Fruit fly (Drosophila melanogaster): ENCODE results near the gene CG13693.

CG13693 gene

dm6 chr2L:224599-225385, 7.5 kb upstream of the CG13693 start (continued):
- no peak for TF ChIP-seq Hey (tag; optimal IDR thresholded peaks at IDR 0.05)
- no peak for TF ChIP-seq dan (GFP tag; IDR thresholded peaks at IDR 0.05)
- TF ChIP-seq C15 (GFP tag; IDR thresholded peaks at IDR 0.05), result no peak
- no peak for TF ChIP-seq pros (GFP tag; optimal IDR thresholded peaks at IDR 0.05)
- peak; percentile 21 for TF ChIP-seq Ets97D (GFP tag; optimal IDR thresholded peaks at IDR 0.05)
- peak; percentile 44 for TF ChIP-seq fd96Cb (tag; optimal IDR thresholded peaks at IDR 0.05)
- peak; percentile 54 for TF ChIP-seq ttk (GFP tag; IDR thresholded peaks at IDR 0.05)
- no peak for TF ChIP-seq CG17612 (GFP tag; IDR thresholded peaks at IDR 0.05)
- TF ChIP-seq Dll (GFP tag; IDR thresholded peaks at IDR 0.05; ENCODE audit: partially characterized antibody), result no peak
- 0 out of 2 replicates have a peak, but pooled peaks have one; percentile 21 for TF ChIP-seq CG10959 (GFP tag; IDR thresholded peaks at IDR 0.05)
- no peak for TF ChIP-seq Hr39 (optimal IDR thresholded peaks at IDR 0.05)
- TF ChIP-seq CG17186 (GFP tag; optimal IDR thresholded peaks at IDR 0.05), result no peak
- no peak for TF ChIP-seq CG31441 (GFP tag; IDR thresholded peaks at IDR 0.05)
- no peak for TF ChIP-seq D (optimal IDR thresholded peaks at IDR 0.05)
- TF ChIP-seq D (GFP tag; optimal IDR thresholded peaks at IDR 0.05), result peak; percentile 59
- peak; percentile 59 for TF ChIP-seq Dip3 (GFP tag; optimal IDR thresholded peaks at IDR 0.05)
- no peak for TF ChIP-seq Oaz (GFP tag; IDR thresholded peaks at IDR 0.05)
- peak; percentile 59; the same call in 2 of the 3 replicates for TF ChIP-seq ci (GFP tag; IDR thresholded peaks at IDR 0.05)
- TF ChIP-seq Kr (GFP tag; optimal IDR thresholded peaks at IDR 0.05), result no peak
- TF ChIP-seq her (GFP tag; optimal IDR thresholded peaks at IDR 0.05), result no peak
- peak; percentile 70 for TF ChIP-seq Xrp1 (GFP tag; IDR thresholded peaks at IDR 0.05)
- TF ChIP-seq lov (optimal IDR thresholded peaks at IDR 0.05), result no peak
- TF ChIP-seq lov (GFP tag; IDR thresholded peaks at IDR 0.05), result no peak
- TF ChIP-seq NC2α (GFP tag; optimal IDR thresholded peaks at IDR 0.05), result no peak
- TF ChIP-seq CG12744 (GFP tag; optimal IDR thresholded peaks at IDR 0.05), result no peak
- no peak for TF ChIP-seq ac (GFP tag; optimal IDR thresholded peaks at IDR 0.05)
- 0 out of 3 replicates have a peak, but pooled peaks have one; percentile 13 for TF ChIP-seq CG2889 (GFP tag; IDR thresholded peaks at IDR 0.05)
- no peak for TF ChIP-seq CG12071 (GFP tag; optimal IDR thresholded peaks at IDR 0.05)
- TF ChIP-seq CG1602 (GFP tag; optimal IDR thresholded peaks at IDR 0.05), result peak; percentile 41
- peak; percentile 34 for TF ChIP-seq CG18764 (GFP tag; optimal IDR thresholded peaks at IDR 0.05)
- no peak for TF ChIP-seq maf-S (GFP tag; optimal IDR thresholded peaks at IDR 0.05)
- peak; percentile 74 for TF ChIP-seq Meics (GFP tag; optimal IDR thresholded peaks at IDR 0.05)
- TF ChIP-seq Hsf (GFP tag; optimal IDR thresholded peaks at IDR 0.05), result peak; percentile 47
- no peak for TF ChIP-seq Tbp (GFP tag; optimal IDR thresholded peaks at IDR 0.05)
- peak; percentile 48 for TF ChIP-seq tup (GFP tag; optimal IDR thresholded peaks at IDR 0.05)
- TF ChIP-seq Ssrp (tag; optimal IDR thresholded peaks at IDR 0.05), result peak; percentile 63
- TF ChIP-seq Dad (GFP tag; optimal IDR thresholded peaks at IDR 0.05), result peak; percentile 33
- peak; percentile 54 for TF ChIP-seq CG15011 (GFP tag; optimal IDR thresholded peaks at IDR 0.05)
- TF ChIP-seq Ada2b (GFP tag; IDR thresholded peaks at IDR 0.05), result peak; percentile 69
- no peak for TF ChIP-seq CG13287 (GFP tag; IDR thresholded peaks at IDR 0.05; ENCODE audit: partially characterized antibody)
- TF ChIP-seq CG8281 (tag; optimal IDR thresholded peaks at IDR 0.05), result peak; percentile 39
- no peak for TF ChIP-seq CG8388 (GFP tag; optimal IDR thresholded peaks at IDR 0.05)
- no peak for TF ChIP-seq PHDP (tag; optimal IDR thresholded peaks at IDR 0.05)
- TF ChIP-seq trem (tag; optimal IDR thresholded peaks at IDR 0.05), result no peak
- TF ChIP-seq ham (GFP tag; IDR thresholded peaks at IDR 0.05), result no peak
- peak; percentile 38 for TF ChIP-seq tio (GFP tag; optimal IDR thresholded peaks at IDR 0.05)
- no peak for TF ChIP-seq ro (GFP tag; IDR thresholded peaks at IDR 0.05)
- TF ChIP-seq lbe (GFP tag; optimal IDR thresholded peaks at IDR 0.05), result peak; percentile 64
- no peak for TF ChIP-seq CG18011 (GFP tag; optimal IDR thresholded peaks at IDR 0.05)
- TF ChIP-seq cg (GFP tag; optimal IDR thresholded peaks at IDR 0.05), result no peak
- no peak for TF ChIP-seq CG8359 (GFP tag; optimal IDR thresholded peaks at IDR 0.05; ENCODE audit: borderline replicate concordance)

Measured in whole organism, embryonic.